Worm (Caenorhabditis elegans): Measurements from ENCODE around the gene C09G4.4.

DNA sequence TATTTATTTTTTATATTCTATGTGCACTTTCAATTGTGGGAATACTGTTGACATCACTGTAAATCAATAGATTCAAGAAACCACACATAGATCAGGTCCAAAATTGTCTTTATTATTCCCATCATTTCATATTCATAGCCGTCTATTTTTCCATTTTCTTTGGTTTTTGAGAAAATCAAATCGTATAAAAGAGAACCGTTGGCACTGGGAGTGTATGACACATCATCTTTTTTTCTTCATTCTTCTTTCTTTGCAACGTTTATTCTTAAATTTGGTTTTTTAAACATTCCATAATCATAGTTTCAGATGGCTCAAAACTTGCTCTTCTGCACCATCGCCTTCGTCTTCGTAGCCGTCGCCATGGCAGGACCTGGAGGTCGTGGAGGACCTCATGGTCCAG, 22.9 kb upstream of the C09G4.4 start, which contains the start of gene srlf-2:
- TF ChIP-seq nhr-80 (tag; optimal IDR thresholded peaks at IDR 0.05) (no peak), ceh-58 (GFP tag; IDR thresholded peaks at IDR 0.05) (no peak), ama-1 (optimal IDR thresholded peaks at IDR 0.05) (no peak), ama-1 (GFP tag; optimal IDR thresholded peaks at IDR 0.05) (no peak), pha-4 (tag; optimal IDR thresholded peaks at IDR 0.05) (no peak), dpl-1 (GFP tag; optimal IDR thresholded peaks at IDR 0.05) (no peak), unc-62 (GFP tag; optimal IDR thresholded peaks at IDR 0.05) (no peak), sptf-2 (GFP tag; optimal IDR thresholded peaks at IDR 0.05) (no peak)
